Fruit fly (Drosophila melanogaster) whole organism, embryonic: ENCODE data around the gene CG31287.

Source experiments
- Adf1 ChIP-seq: fragments of 200-800 bp; sonication (Bioruptor generic); IDR thresholded peaks from 2 replicates; pipeline ENCODE4 v1.3.6; 2022; ENCODE audit warnings: missing biosample characterization, missing genetic modification characterization
- CG11085 ChIP-seq: fragments of 200-800 bp; sonication (Bioruptor generic); IDR thresholded peaks from 2 replicates; pipeline ENCODE4 v1.3.6; 2022; ENCODE audit warnings: missing biosample characterization, missing genetic modification characterization
- CG1233 ChIP-seq: fragments of 200-800 bp; sonication (Bioruptor generic); optimal IDR thresholded peaks from 4 replicates; lab custom pipeline; 2018; ENCODE audit warnings: missing biosample characterization, mild to moderate bottlenecking, missing genetic modification characterization
- CG13775 ChIP-seq: fragments of 200-800 bp; sonication (Bioruptor generic); optimal IDR thresholded peaks from 3 replicates; lab custom pipeline; 2017; ENCODE audit warnings: missing biosample characterization, mild to moderate bottlenecking, missing genetic modification characterization
- CG14014 ChIP-seq: fragments of 200-800 bp; sonication (Bioruptor generic); IDR thresholded peaks from 2 replicates; pipeline ENCODE4 v1.3.6; 2022; ENCODE audit warnings: missing biosample characterization, missing genetic modification characterization
- CG15269 ChIP-seq: fragments of 200-800 bp; sonication (Bioruptor generic); optimal IDR thresholded peaks from 2 replicates; lab custom pipeline; 2018; ENCODE audit warnings: missing biosample characterization, mild to moderate bottlenecking, missing genetic modification characterization, moderate library complexity
- CG15479 ChIP-seq: fragments of 200-800 bp; sonication (Bioruptor generic); optimal IDR thresholded peaks from 3 replicates; lab custom pipeline; 2019; ENCODE audit warnings: missing biosample characterization, mild to moderate bottlenecking, missing genetic modification characterization, moderate library complexity
- CG15514 ChIP-seq: fragments of 200-800 bp; sonication (Bioruptor generic); optimal IDR thresholded peaks from 3 replicates; lab custom pipeline; 2017; ENCODE audit warnings: missing biosample characterization, missing genetic modification characterization, mild to moderate bottlenecking, moderate library complexity, missing genetic modification reagents
- CG15601 ChIP-seq: fragments of 200-800 bp; sonication (Bioruptor generic); optimal IDR thresholded peaks from 3 replicates; lab custom pipeline; 2019; ENCODE audit warnings: missing biosample characterization, mild to moderate bottlenecking, missing genetic modification characterization, moderate library complexity
- CG3281 ChIP-seq: fragments of 200-800 bp; sonication (Bioruptor generic); optimal IDR thresholded peaks from 3 replicates; lab custom pipeline; 2017; ENCODE audit warnings: missing biosample characterization, mild to moderate bottlenecking, missing genetic modification characterization
- CG7963 ChIP-seq: fragments of 200-800 bp; sonication (Bioruptor generic); IDR thresholded peaks from 3 replicates; pipeline ENCODE4 v1.3.6; 2022; ENCODE audit warnings: missing biosample characterization, missing genetic modification characterization; ENCODE audit not compliant: partially characterized antibody
- CG8089 ChIP-seq: fragments of 200-800 bp; sonication (Bioruptor generic); optimal IDR thresholded peaks from 3 replicates; lab custom pipeline; 2016; ENCODE audit warnings: missing biosample characterization, missing genetic modification characterization
- CG8478 ChIP-seq: fragments of >200 bp; optimal IDR thresholded peaks from 2 replicates; lab custom pipeline; 2018
- CHES-1-like ChIP-seq: fragments of 200-800 bp; sonication (Bioruptor generic); optimal IDR thresholded peaks from 2 replicates; lab custom pipeline; 2016; ENCODE audit warnings: missing biosample characterization, missing genetic modification characterization
- CTCF ChIP-seq: fragments of 200-800 bp; sonication (Bioruptor generic); optimal IDR thresholded peaks from 2 replicates; lab custom pipeline; 2017; ENCODE audit warnings: missing biosample characterization, mild to moderate bottlenecking, missing genetic modification characterization, moderate library complexity
- Dfd ChIP-seq, 2 experiments: fragments of >200 bp; optimal IDR thresholded peaks; 2 replicates each; lab custom pipeline; 2017; ENCODE audit warnings: missing biosample characterization in 2 of 2, missing genetic modification characterization in 2 of 2
- Dref ChIP-seq: fragments of 200-800 bp; sonication (Bioruptor generic); IDR thresholded peaks from 2 replicates; pipeline ENCODE4 v1.3.6; 2022; ENCODE audit warnings: missing biosample characterization, missing genetic modification characterization
- Fer3 ChIP-seq: fragments of 200-800 bp; sonication (Bioruptor generic); optimal IDR thresholded peaks from 2 replicates; lab custom pipeline; 2018; ENCODE audit warnings: missing biosample characterization, mild to moderate bottlenecking, missing genetic modification characterization, moderate library complexity
- HLHmδ ChIP-seq: fragments of 200-800 bp; sonication (Bioruptor generic); optimal IDR thresholded peaks from 2 replicates; lab custom pipeline; 2018; ENCODE audit warnings: missing biosample characterization, mild to moderate bottlenecking, missing genetic modification characterization, moderate library complexity
- Hr51 ChIP-seq, 2 experiments: fragments of 200-800 bp; sonication (Bioruptor generic); optimal IDR thresholded peaks; 2 replicates in 1 of 2; 3 replicates in 1 of 2; lab custom pipeline; 2016 to 2018; ENCODE audit warnings: missing biosample characterization in 2 of 2, missing genetic modification characterization in 2 of 2, mild to moderate bottlenecking in 1 of 2, moderate library complexity in 1 of 2
- Hsf ChIP-seq: fragments of 200-800 bp; sonication (Bioruptor generic); optimal IDR thresholded peaks from 3 replicates; lab custom pipeline; 2016; ENCODE audit warnings: missing biosample characterization, missing genetic modification characterization
- Max ChIP-seq: fragments of 200-800 bp; sonication (Bioruptor generic); optimal IDR thresholded peaks from 2 replicates; lab custom pipeline; 2016; ENCODE audit warnings: missing biosample characterization, mild to moderate bottlenecking, missing genetic modification characterization
- Oaz ChIP-seq: fragments of 200-800 bp; sonication (Bioruptor generic); IDR thresholded peaks from 2 replicates; pipeline ENCODE4 v1.3.6; 2022; ENCODE audit warnings: missing biosample characterization, missing genetic modification characterization
- Sox100B ChIP-seq: fragments of 200-800 bp; sonication (Bioruptor generic); optimal IDR thresholded peaks from 3 replicates; lab custom pipeline; 2018; ENCODE audit warnings: missing biosample characterization, mild to moderate bottlenecking, missing genetic modification characterization
- Sox102F ChIP-seq: fragments of 200-800 bp; sonication (Bioruptor generic); optimal IDR thresholded peaks from 2 replicates; lab custom pipeline; 2018; ENCODE audit warnings: missing biosample characterization, mild to moderate bottlenecking, missing genetic modification characterization, moderate library complexity
- Taf1 ChIP-seq: fragments of 200-800 bp; sonication (Bioruptor generic); IDR thresholded peaks from 2 replicates; pipeline ENCODE4 v1.3.6; 2022; ENCODE audit warnings: missing biosample characterization, missing genetic modification characterization
- YL-1 ChIP-seq: fragments of 200-800 bp; sonication (Bioruptor generic); optimal IDR thresholded peaks from 3 replicates; lab custom pipeline; 2017; ENCODE audit warnings: missing biosample characterization, mild to moderate bottlenecking, missing genetic modification characterization
- bab2 ChIP-seq: fragments of 200-800 bp; sonication (Bioruptor generic); optimal IDR thresholded peaks from 2 replicates; lab custom pipeline; 2016; ENCODE audit warnings: missing biosample characterization, missing genetic modification characterization
- caup ChIP-seq: fragments of 200-800 bp; sonication (Bioruptor generic); optimal IDR thresholded peaks from 3 replicates; lab custom pipeline; 2017; ENCODE audit warnings: missing biosample characterization, mild to moderate bottlenecking, missing genetic modification characterization, moderate library complexity; ENCODE audit not compliant: severe bottlenecking
- ci ChIP-seq: fragments of 200-800 bp; sonication (Bioruptor generic); IDR thresholded peaks from 3 replicates; pipeline ENCODE4 v1.3.6; 2022; ENCODE audit warnings: missing biosample characterization, missing genetic modification characterization
- crol ChIP-seq: fragments of 200-800 bp; sonication (Bioruptor generic); IDR thresholded peaks from 2 replicates; pipeline ENCODE4 v1.3.6; 2022; ENCODE audit warnings: missing biosample characterization, missing genetic modification characterization
- emc ChIP-seq: fragments of 200-800 bp; sonication (Bioruptor generic); optimal IDR thresholded peaks from 2 replicates; lab custom pipeline; 2016; ENCODE audit warnings: missing biosample characterization, missing genetic modification characterization
- esg ChIP-seq: fragments of 200-800 bp; sonication (Bioruptor generic); conservative IDR thresholded peaks from 2 replicates; pipeline ENCODE4 v1.3.6; 2022; ENCODE audit warnings: missing biosample characterization, missing genetic modification characterization
- ftz-f1 ChIP-seq: fragments of 200-800 bp; sonication (Bioruptor generic); optimal IDR thresholded peaks from 2 replicates; lab custom pipeline; 2016; ENCODE audit warnings: missing biosample characterization, missing genetic modification characterization
- gsb-n ChIP-seq: fragments of 200-800 bp; sonication (Bioruptor generic); optimal IDR thresholded peaks from 3 replicates; lab custom pipeline; 2018; ENCODE audit warnings: missing biosample characterization, mild to moderate bottlenecking, missing genetic modification characterization
- h ChIP-seq: fragments of >200 bp; optimal IDR thresholded peaks from 2 replicates; lab custom pipeline; 2017
- ham ChIP-seq: fragments of 200-800 bp; sonication (Bioruptor generic); IDR thresholded peaks from 2 replicates; pipeline ENCODE4 v1.3.6; 2022; ENCODE audit warnings: missing biosample characterization, missing genetic modification characterization
- kah ChIP-seq: fragments of 200-800 bp; sonication (Bioruptor generic); optimal IDR thresholded peaks from 2 replicates; lab custom pipeline; 2018; ENCODE audit warnings: missing biosample characterization, mild to moderate bottlenecking, missing genetic modification characterization
- mirr ChIP-seq: fragments of 200-800 bp; sonication (Bioruptor generic); optimal IDR thresholded peaks from 3 replicates; lab custom pipeline; 2018; ENCODE audit warnings: missing biosample characterization, mild to moderate bottlenecking, missing genetic modification characterization
- nau ChIP-seq: fragments of 200-800 bp; sonication (Bioruptor generic); optimal IDR thresholded peaks from 3 replicates; lab custom pipeline; 2017; ENCODE audit warnings: missing biosample characterization, mild to moderate bottlenecking, missing genetic modification characterization, missing genetic modification reagents
- nerfin-1 ChIP-seq: fragments of 200-800 bp; sonication (Bioruptor generic); optimal IDR thresholded peaks from 3 replicates; lab custom pipeline; 2019; ENCODE audit warnings: missing biosample characterization, mild to moderate bottlenecking, missing genetic modification characterization, moderate library complexity
- nom ChIP-seq: fragments of 200-800 bp; sonication (Bioruptor generic); optimal IDR thresholded peaks from 2 replicates; lab custom pipeline; 2017; ENCODE audit warnings: missing biosample characterization, missing genetic modification characterization, mild to moderate bottlenecking, moderate library complexity, missing genetic modification reagents
- pzg ChIP-seq: fragments of 200-800 bp; sonication (Bioruptor generic); optimal IDR thresholded peaks from 3 replicates; lab custom pipeline; 2018; ENCODE audit warnings: missing biosample characterization, mild to moderate bottlenecking, missing genetic modification characterization, moderate library complexity
- sd ChIP-seq: fragments of 200-800 bp; sonication (Bioruptor generic); optimal IDR thresholded peaks from 3 replicates; lab custom pipeline; 2018; ENCODE audit warnings: missing biosample characterization, mild to moderate bottlenecking, missing genetic modification characterization, moderate library complexity
- sens ChIP-seq: fragments of 200-800 bp; sonication (Bioruptor generic); peaks from one replicate; lab custom pipeline; 2016; ENCODE audit warnings: missing biosample characterization, missing genetic modification characterization
- ssp ChIP-seq: fragments of 200-800 bp; sonication (Bioruptor generic); IDR thresholded peaks from 2 replicates; pipeline ENCODE4 v1.3.6; 2022; ENCODE audit warnings: missing biosample characterization, missing genetic modification characterization
- tap ChIP-seq: fragments of 200-800 bp; optimal IDR thresholded peaks from 3 replicates; lab custom pipeline; 2019; ENCODE audit warnings: missing biosample characterization, mild to moderate bottlenecking, missing genetic modification characterization, moderate library complexity
- tgo ChIP-seq: fragments of 200-800 bp; sonication (Bioruptor generic); IDR thresholded peaks from 3 replicates; pipeline ENCODE4 v1.3.6; 2022; ENCODE audit warnings: missing biosample characterization, missing genetic modification characterization
- ttk ChIP-seq: fragments of 200-800 bp; sonication (Bioruptor generic); IDR thresholded peaks from 2 replicates; pipeline ENCODE4 v2.1.2; 2022; ENCODE audit warnings: missing biosample characterization, missing genetic modification characterization
- usp ChIP-seq: fragments of >200 bp; optimal IDR thresholded peaks from 2 replicates; lab custom pipeline; 2017; ENCODE audit warnings: missing biosample characterization, missing genetic modification characterization
- zfh2 ChIP-seq: fragments of 200-800 bp; sonication (Bioruptor generic); optimal IDR thresholded peaks from 2 replicates; lab custom pipeline; 2016; ENCODE audit warnings: missing biosample characterization, missing genetic modification characterization

CG31287 gene

DNA sequence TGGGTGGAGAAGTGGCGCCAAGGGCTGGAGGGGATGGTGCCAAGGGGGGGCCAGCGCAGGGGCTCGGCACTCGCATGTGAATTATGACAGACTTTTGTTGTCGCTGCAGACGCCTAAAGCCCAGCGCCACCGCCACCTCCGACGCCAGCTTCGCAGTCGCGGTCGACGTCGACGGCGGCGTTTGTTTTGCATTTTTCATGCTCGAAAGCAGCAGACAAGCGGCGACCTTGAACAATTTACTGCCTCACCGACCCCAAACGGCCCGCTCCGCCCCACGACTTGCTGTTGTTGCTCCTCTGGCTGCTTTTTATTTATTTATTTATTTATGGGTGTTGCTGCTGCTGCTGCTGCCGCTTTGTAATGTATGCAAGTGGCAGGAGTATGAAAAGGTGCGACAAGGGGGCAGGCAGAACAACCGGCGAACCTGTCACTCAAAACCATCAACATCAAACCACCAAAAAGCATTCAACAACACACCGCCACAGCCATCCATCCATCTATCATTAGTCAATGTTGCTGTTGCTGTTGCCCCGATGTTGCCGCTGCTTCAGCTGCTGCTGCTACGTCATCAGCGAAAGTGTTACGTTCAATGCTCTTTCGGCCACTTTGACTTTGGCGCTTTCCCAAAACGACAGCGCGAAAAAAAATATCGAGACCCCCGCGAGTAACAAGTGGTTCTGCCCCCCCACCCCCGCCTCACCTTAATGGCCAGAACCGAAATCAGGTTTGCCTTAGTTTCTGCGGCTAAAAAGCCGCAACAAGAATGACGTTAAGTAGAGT, 15.3 kb downstream of the CG31287 start:
- TF ChIP-seq usp (GFP tag; lab: Kevin White, UChicago) (no peak), Dfd (GFP tag; optimal IDR thresholded peaks at IDR 0.05; lab: Kevin White, UChicago) (no peak), CG8089 (GFP tag; lab: Kevin White, UChicago) (no peak), Adf1 (GFP tag; lab: Robert Waterston, UW) (peak; percentile 91), CG15269 (tag; lab: Kevin White, UChicago) (no peak), nerfin-1 (tag; lab: Kevin White, UChicago) (no peak), caup (no peak), emc (GFP tag; lab: Kevin White, UChicago) (no peak), CG13775 (GFP tag; lab: Kevin White, UChicago) (no peak), CG14014 (GFP tag; lab: Robert Waterston, UW) (no peak), YL-1 (GFP tag; lab: Kevin White, UChicago) (no peak), ttk (GFP tag; lab: Robert Waterston, UW) (0 out of 2 replicates have a peak, but pooled peaks have one; percentile 0), h (no peak), CHES-1-like (GFP tag; lab: Kevin White, UChicago) (no peak), CG15514 (GFP tag; lab: Kevin White, UChicago) (no peak), Fer3 (tag; lab: Kevin White, UChicago) (no peak), Oaz (GFP tag; lab: Robert Waterston, UW) (no peak), CG7963 (no peak), mirr (GFP tag; lab: Kevin White, UChicago) (no peak), Max (GFP tag; lab: Kevin White, UChicago) (no peak), Hsf (GFP tag; lab: Kevin White, UChicago) (no peak), sd (tag; lab: Kevin White, UChicago) (no peak), bab2 (GFP tag; lab: Kevin White, UChicago) (no peak), tgo (GFP tag; lab: Robert Waterston, UW) (no peak), esg (GFP tag; lab: Robert Waterston, UW) (no peak), CG11085 (no peak), pzg (GFP tag; lab: Kevin White, UChicago) (no peak), CG15479 (GFP tag; lab: Kevin White, UChicago) (no peak), Hr51 (GFP tag; optimal IDR thresholded peaks at IDR 0.05; lab: Kevin White, UChicago) (no peak), ftz-f1 (peak; percentile 62), Taf1 (GFP tag; lab: Robert Waterston, UW) (no peak), nom (GFP tag; lab: Kevin White, UChicago) (no peak), Sox100B (GFP tag; lab: Kevin White, UChicago) (no peak), gsb-n (tag; lab: Kevin White, UChicago) (no peak), ssp (no peak), tap (no peak), CG1233 (no peak), kah (GFP tag; lab: Kevin White, UChicago) (peak; percentile 39), crol (GFP tag; lab: Robert Waterston, UW) (peak; percentile 66; the same call in 1 of the 2 replicates), ham (no peak), ci (0 out of 3 replicates have a peak, but pooled peaks have one; percentile 19), sens (GFP tag; lab: Kevin White, UChicago) (peak; percentile 17), CTCF (GFP tag; lab: Kevin White, UChicago) (peak; percentile 9), Sox102F (GFP tag; lab: Kevin White, UChicago) (no peak), CG8478 (lab: Kevin White, UChicago) (no peak), CG15601 (tag; lab: Kevin White, UChicago) (no peak), zfh2 (GFP tag; lab: Kevin White, UChicago) (no peak), nau (peak; percentile 57), Dref (no peak), CG3281 (GFP tag; lab: Kevin White, UChicago) (no peak), HLHmδ (GFP tag; lab: Kevin White, UChicago) (no peak)
